Fruit fly (Drosophila melanogaster) whole organism, prepupa: ENCODE results near the gene RpL14.
A peak's percentile ranks its signal among the peaks of the same experiment; 100 is the strongest.

Experiments used
- CG10631 ChIP-seq: fragments of 200-800 bp; sonication (Bioruptor generic); optimal IDR thresholded peaks from 2 replicates; lab custom pipeline; 2016; ENCODE audit warnings: missing biosample characterization, missing genetic modification characterization
- CG11902 ChIP-seq: fragments of 200-800 bp; sonication (Bioruptor generic); optimal IDR thresholded peaks from 3 replicates; lab custom pipeline; 2016; ENCODE audit warnings: missing biosample characterization, missing genetic modification characterization
- CG31627 ChIP-seq: fragments of 200-800 bp; sonication (Bioruptor generic); optimal IDR thresholded peaks from 3 replicates; lab custom pipeline; 2016; ENCODE audit warnings: missing biosample characterization, missing genetic modification characterization
- CG32006 ChIP-seq: fragments of 200-800 bp; sonication (Bioruptor generic); optimal IDR thresholded peaks from 3 replicates; lab custom pipeline; 2017; ENCODE audit warnings: missing biosample characterization, mild to moderate bottlenecking, missing genetic modification characterization
- CG3919 ChIP-seq: fragments of 200-800 bp; sonication (Bioruptor generic); optimal IDR thresholded peaks from 3 replicates; lab custom pipeline; 2016; ENCODE audit warnings: missing biosample characterization, missing genetic modification characterization
- CG6163 ChIP-seq: fragments of 200-800 bp; sonication (Bioruptor generic); IDR thresholded peaks from 3 replicates; pipeline ENCODE4 v1.3.6; 2022; ENCODE audit warnings: missing biosample characterization, missing genetic modification characterization
- CG6792 ChIP-seq: fragments of 200-800 bp; sonication (Bioruptor generic); optimal IDR thresholded peaks from 3 replicates; lab custom pipeline; 2016; ENCODE audit warnings: missing biosample characterization, missing genetic modification characterization
- CG6808 ChIP-seq: fragments of 200-800 bp; sonication (Bioruptor generic); optimal IDR thresholded peaks from 3 replicates; lab custom pipeline; 2017; ENCODE audit warnings: missing biosample characterization, missing genetic modification characterization, mild to moderate bottlenecking, moderate library complexity, missing genetic modification reagents
- CG6854 ChIP-seq: fragments of 200-800 bp; sonication (Bioruptor generic); optimal IDR thresholded peaks from 2 replicates; lab custom pipeline; 2017; ENCODE audit warnings: missing biosample characterization, mild to moderate bottlenecking, missing genetic modification characterization
- CG7368 ChIP-seq: fragments of 200-800 bp; sonication (Bioruptor generic); optimal IDR thresholded peaks from 3 replicates; lab custom pipeline; 2016; ENCODE audit warnings: missing biosample characterization, missing genetic modification characterization
- CG9139 ChIP-seq: fragments of 200-800 bp; sonication (Bioruptor generic); optimal IDR thresholded peaks from 3 replicates; lab custom pipeline; 2017; ENCODE audit warnings: missing biosample characterization, mild to moderate bottlenecking, missing genetic modification characterization
- Eip93F ChIP-seq: fragments of 200-800 bp; sonication (Bioruptor generic); optimal IDR thresholded peaks from 2 replicates; lab custom pipeline; 2016; ENCODE audit warnings: missing biosample characterization, mild to moderate bottlenecking, missing genetic modification characterization
- Ets21C ChIP-seq: fragments of 200-800 bp; sonication (Bioruptor generic); optimal IDR thresholded peaks from 3 replicates; lab custom pipeline; 2016; ENCODE audit warnings: missing biosample characterization, missing genetic modification characterization
- Gug ChIP-seq: fragments of 200-800 bp; sonication (Bioruptor generic); IDR thresholded peaks from 2 replicates; pipeline ENCODE4 v1.3.6; 2022; ENCODE audit warnings: missing biosample characterization, missing genetic modification characterization
- Hr39 ChIP-seq: fragments of 200-800 bp; sonication (Bioruptor generic); optimal IDR thresholded peaks from 2 replicates; lab custom pipeline; 2016; ENCODE audit warnings: missing biosample characterization, missing genetic modification characterization
- Lpt ChIP-seq: fragments of 200-800 bp; sonication (Bioruptor generic); optimal IDR thresholded peaks from 3 replicates; lab custom pipeline; 2016; ENCODE audit warnings: missing biosample characterization, missing genetic modification characterization
- Met ChIP-seq: fragments of 200-800 bp; sonication (Bioruptor generic); optimal IDR thresholded peaks from 3 replicates; lab custom pipeline; 2016; ENCODE audit warnings: missing biosample characterization, missing genetic modification characterization
- OdsH ChIP-seq: fragments of 200-800 bp; sonication (Bioruptor generic); optimal IDR thresholded peaks from 3 replicates; lab custom pipeline; 2016; ENCODE audit warnings: missing biosample characterization, missing genetic modification characterization
- Smox ChIP-seq: fragments of 200-800 bp; sonication (Bioruptor generic); optimal IDR thresholded peaks from 3 replicates; lab custom pipeline; 2016; ENCODE audit warnings: missing biosample characterization, missing genetic modification characterization
- Sox102F ChIP-seq: fragments of 200-800 bp; sonication (Bioruptor generic); optimal IDR thresholded peaks from 2 replicates; lab custom pipeline; 2016; ENCODE audit warnings: missing biosample characterization, mild to moderate bottlenecking, missing genetic modification characterization
- Sox14 ChIP-seq: fragments of 200-800 bp; sonication (Bioruptor generic); optimal IDR thresholded peaks from 3 replicates; lab custom pipeline; 2016; ENCODE audit warnings: missing biosample characterization, missing genetic modification characterization
- acj6 ChIP-seq: fragments of 200-800 bp; sonication (Bioruptor generic); optimal IDR thresholded peaks from 3 replicates; lab custom pipeline; 2016; ENCODE audit warnings: missing biosample characterization, missing genetic modification characterization
- cyc ChIP-seq: fragments of 200-800 bp; sonication (Bioruptor generic); optimal IDR thresholded peaks from 3 replicates; lab custom pipeline; 2016; ENCODE audit warnings: missing biosample characterization, missing genetic modification characterization
- dac ChIP-seq: fragments of 200-800 bp; sonication (Bioruptor generic); optimal IDR thresholded peaks from 2 replicates; lab custom pipeline; 2017; ENCODE audit warnings: missing biosample characterization, mild to moderate bottlenecking, missing genetic modification characterization
- dsx ChIP-seq: fragments of 200-800 bp; optimal IDR thresholded peaks from 3 replicates; lab custom pipeline; 2019; ENCODE audit warnings: missing biosample characterization, mild to moderate bottlenecking, missing genetic modification characterization, moderate library complexity; ENCODE audit not compliant: poor library complexity, severe bottlenecking
- eg ChIP-seq: fragments of 200-800 bp; sonication (Bioruptor generic); IDR thresholded peaks from 3 replicates; pipeline ENCODE4 v1.3.6; 2022; ENCODE audit warnings: missing biosample characterization, missing genetic modification characterization
- fd59A ChIP-seq: fragments of 200-800 bp; sonication (Bioruptor generic); optimal IDR thresholded peaks from 2 replicates; lab custom pipeline; 2017; ENCODE audit warnings: missing biosample characterization, mild to moderate bottlenecking, missing genetic modification characterization, missing genetic modification reagents
- fkh ChIP-seq: fragments of 200-800 bp; sonication (Bioruptor generic); optimal IDR thresholded peaks from 3 replicates; lab custom pipeline; 2017; ENCODE audit warnings: missing biosample characterization, mild to moderate bottlenecking, missing genetic modification characterization, moderate library complexity
- pdm3 ChIP-seq: fragments of 200-800 bp; sonication (Bioruptor generic); optimal IDR thresholded peaks from 3 replicates; lab custom pipeline; 2016; ENCODE audit warnings: missing biosample characterization, missing genetic modification characterization
- svp ChIP-seq: fragments of 200-800 bp; sonication (Bioruptor generic); peaks from one replicate; lab custom pipeline; 2016; ENCODE audit warnings: missing biosample characterization, missing genetic modification characterization
- vri ChIP-seq: fragments of 200-800 bp; sonication (Bioruptor generic); optimal IDR thresholded peaks from 3 replicates; lab custom pipeline; 2016; ENCODE audit warnings: missing biosample characterization, mild to moderate bottlenecking, missing genetic modification characterization

The RpL14 gene

dm6 chr3L:8607449-8607848 lies 6.6 kb downstream of the RpL14 start (continued):
- TF ChIP-seq svp (GFP tag; lab: Kevin White, UChicago) = peak; percentile 75
- no peak for TF ChIP-seq CG7368 (GFP tag; lab: Kevin White, UChicago)
- peak; percentile 44 for TF ChIP-seq CG32006 (GFP tag; lab: Kevin White, UChicago)
- TF ChIP-seq Lpt = no peak
- TF ChIP-seq Sox102F (GFP tag; lab: Kevin White, UChicago) = peak; percentile 10
- peak; percentile 24 for TF ChIP-seq Smox (GFP tag; lab: Kevin White, UChicago)
- TF ChIP-seq CG11902 = no peak
- peak; percentile 26 for TF ChIP-seq OdsH (GFP tag; lab: Kevin White, UChicago)
- TF ChIP-seq Sox14 (GFP tag; lab: Kevin White, UChicago) = peak; percentile 22
- TF ChIP-seq Met (GFP tag; lab: Kevin White, UChicago) = peak; percentile 14
- no peak for TF ChIP-seq cyc (GFP tag; lab: Kevin White, UChicago)
- TF ChIP-seq CG6792 = peak; percentile 18
- 0 out of 3 replicates have a peak, but pooled peaks have one; percentile 23 for TF ChIP-seq eg
- TF ChIP-seq pdm3 (GFP tag; lab: Kevin White, UChicago) = peak; percentile 41
- TF ChIP-seq acj6 (GFP tag; lab: Kevin White, UChicago) = peak; percentile 23
- TF ChIP-seq CG31627 (GFP tag; lab: Kevin White, UChicago) = peak; percentile 15
- TF ChIP-seq fd59A (GFP tag; lab: Kevin White, UChicago) = peak; percentile 8
- 0 out of 2 replicates have a peak, but pooled peaks have one; percentile 35 for TF ChIP-seq Gug (GFP tag; lab: Robert Waterston, UW)
- TF ChIP-seq CG6163 (GFP tag; lab: Robert Waterston, UW) = 0 out of 3 replicates have a peak, but pooled peaks have one; percentile 43
- TF ChIP-seq CG3919 (GFP tag; lab: Kevin White, UChicago) = peak; percentile 48

- TF ChIP-seq dac (GFP tag; lab: Kevin White, UChicago) (no peak), CG11902 (no peak), CG6163 (GFP tag; lab: Robert Waterston, UW) (no peak), CG6854 (GFP tag; lab: Kevin White, UChicago) (no peak)
Observed at dm6 chr3L:8616935-8617334, 16.1 kb downstream of the RpL14 start, which contains the start of gene S-Lap1. TSS of gene S-Lap1 (plus strand) at chr3L:8617235.

- TF ChIP-seq svp (GFP tag; lab: Kevin White, UChicago) (peak; percentile 58), Gug (GFP tag; lab: Robert Waterston, UW) (no peak)
Observed at dm6 chr3L:8619588-8619987, 18.8 kb downstream of the RpL14 start, which contains the start of gene S-Lap2. TSS of gene S-Lap2 (plus strand) at chr3L:8619888.

- TF ChIP-seq svp (GFP tag; lab: Kevin White, UChicago) (no peak), Hr39 (GFP tag; lab: Kevin White, UChicago) (no peak), Ets21C (no peak), CG10631 (GFP tag; lab: Kevin White, UChicago) (no peak), vri (GFP tag; lab: Kevin White, UChicago) (no peak), dsx (GFP tag; lab: Kevin White, UChicago) (no peak), CG6854 (GFP tag; lab: Kevin White, UChicago) (no peak), Lpt (no peak), Sox102F (GFP tag; lab: Kevin White, UChicago) (no peak)
Observed at dm6 chr3L:8621465-8621864, 20.7 kb downstream of the RpL14 start.

- TF ChIP-seq fkh (no peak), Eip93F (GFP tag; lab: Kevin White, UChicago) (no peak), Sox14 (GFP tag; lab: Kevin White, UChicago) (peak; percentile 60), CG3919 (GFP tag; lab: Kevin White, UChicago) (no peak), CG9139 (GFP tag; lab: Kevin White, UChicago) (no peak), CG6808 (no peak)
- TF ChIP-seq, all 60 proteins: peak for 1
Observed at dm6 chr3L:8623702-8624421, 23.1 kb downstream of the RpL14 start, which contains the start of the genes GAPsec and Zasp66. TSS of gene GAPsec (minus strand) at chr3L:8623901. TSS of gene Zasp66 (plus strand) at chr3L:8624371.
